Fruit fly (Drosophila melanogaster) whole organism, embryonic: ENCODE measurements around the gene Cp16.

Source experiments
- Bdp1 ChIP-seq: fragments of 200-800 bp; sonication (Bioruptor generic); optimal IDR thresholded peaks from 3 replicates; lab custom pipeline; 2016; ENCODE audit warnings: missing biosample characterization, missing genetic modification characterization
- CG10366 ChIP-seq: fragments of 200-800 bp; sonication (Bioruptor generic); IDR thresholded peaks from 2 replicates; pipeline ENCODE4 v1.3.6; 2022; ENCODE audit warnings: missing biosample characterization, missing genetic modification characterization
- CG11247 ChIP-seq: fragments of 200-800 bp; sonication (Bioruptor generic); IDR thresholded peaks from 2 replicates; pipeline ENCODE4 v1.3.6; 2022; ENCODE audit warnings: missing biosample characterization, missing genetic modification characterization
- CG12659 ChIP-seq: fragments of 200-800 bp; sonication (Bioruptor generic); optimal IDR thresholded peaks from 3 replicates; lab custom pipeline; 2017; ENCODE audit warnings: mild to moderate bottlenecking, missing biosample characterization, missing genetic modification reagents, missing genetic modification characterization
- CG13287 ChIP-seq: fragments of 200-800 bp; sonication (Bioruptor generic); IDR thresholded peaks from 2 replicates; pipeline ENCODE4 v1.3.6; 2022; ENCODE audit warnings: missing biosample characterization, missing genetic modification characterization; ENCODE audit not compliant: partially characterized antibody
- CG13296 ChIP-seq: fragments of 200-800 bp; sonication (Bioruptor generic); optimal IDR thresholded peaks from 3 replicates; lab custom pipeline; 2018; ENCODE audit warnings: missing biosample characterization, mild to moderate bottlenecking, missing genetic modification characterization
- CG14441 ChIP-seq: fragments of 200-800 bp; sonication (Bioruptor generic); IDR thresholded peaks from 2 replicates; pipeline ENCODE4 v1.3.6; 2022; ENCODE audit warnings: missing biosample characterization, missing genetic modification characterization
- CG15479 ChIP-seq: fragments of 200-800 bp; sonication (Bioruptor generic); optimal IDR thresholded peaks from 3 replicates; lab custom pipeline; 2019; ENCODE audit warnings: missing biosample characterization, mild to moderate bottlenecking, missing genetic modification characterization, moderate library complexity
- CG1603 ChIP-seq: fragments of 200-800 bp; sonication (Bioruptor generic); optimal IDR thresholded peaks from 2 replicates; lab custom pipeline; 2019; ENCODE audit warnings: missing biosample characterization, mild to moderate bottlenecking, missing genetic modification characterization, moderate library complexity
- CG17385 ChIP-seq: fragments of 200-800 bp; sonication (Bioruptor generic); optimal IDR thresholded peaks from 3 replicates; lab custom pipeline; 2018; ENCODE audit warnings: missing biosample characterization, mild to moderate bottlenecking, missing genetic modification characterization
- CG18011 ChIP-seq: fragments of 200-800 bp; sonication (Bioruptor generic); optimal IDR thresholded peaks from 2 replicates; lab custom pipeline; 2017; ENCODE audit warnings: missing biosample characterization, missing genetic modification characterization, mild to moderate bottlenecking, moderate library complexity, missing genotype
- CG1832 ChIP-seq: fragments of 200-800 bp; sonication (Bioruptor generic); optimal IDR thresholded peaks from 2 replicates; lab custom pipeline; 2017; ENCODE audit warnings: missing biosample characterization, mild to moderate bottlenecking, missing genetic modification characterization, inconsistent platforms
- CG18619 ChIP-seq: fragments of 200-800 bp; sonication (Bioruptor generic); optimal IDR thresholded peaks from 3 replicates; lab custom pipeline; 2017; ENCODE audit warnings: missing biosample characterization, mild to moderate bottlenecking, missing genetic modification characterization
- CG2120 ChIP-seq: fragments of 200-800 bp; sonication (Bioruptor generic); optimal IDR thresholded peaks from 3 replicates; lab custom pipeline; 2016; ENCODE audit warnings: missing biosample characterization, missing genetic modification characterization
- CG31388 ChIP-seq: fragments of 200-800 bp; sonication (Bioruptor generic); optimal IDR thresholded peaks from 2 replicates; lab custom pipeline; 2016; ENCODE audit warnings: missing biosample characterization, missing genetic modification characterization
- CG3281 ChIP-seq: fragments of 200-800 bp; sonication (Bioruptor generic); optimal IDR thresholded peaks from 3 replicates; lab custom pipeline; 2017; ENCODE audit warnings: missing biosample characterization, mild to moderate bottlenecking, missing genetic modification characterization
- CG42726 ChIP-seq: fragments of 200-800 bp; sonication (Bioruptor generic); IDR thresholded peaks from 2 replicates; pipeline ENCODE4 v1.3.6; 2022; ENCODE audit warnings: missing biosample characterization, missing genetic modification characterization; ENCODE audit not compliant: partially characterized antibody
- CG4424 ChIP-seq: fragments of 200-800 bp; sonication (Bioruptor generic); optimal IDR thresholded peaks from 3 replicates; lab custom pipeline; 2016; ENCODE audit warnings: missing biosample characterization, missing genetic modification characterization
- CG6689 ChIP-seq: fragments of 200-800 bp; sonication (Bioruptor generic); IDR thresholded peaks from 2 replicates; pipeline ENCODE4 v1.3.6; 2022; ENCODE audit warnings: missing biosample characterization, missing genetic modification characterization
- CG8388 ChIP-seq: fragments of 200-800 bp; sonication (Bioruptor generic); optimal IDR thresholded peaks from 2 replicates; lab custom pipeline; 2019; ENCODE audit warnings: missing biosample characterization, mild to moderate bottlenecking, missing genetic modification characterization, moderate library complexity
- CG8765 ChIP-seq: fragments of 200-800 bp; sonication (Bioruptor generic); IDR thresholded peaks from 2 replicates; pipeline ENCODE4 v1.3.6; 2022; ENCODE audit warnings: missing biosample characterization, missing genetic modification characterization
- CG9437 ChIP-seq: fragments of 200-800 bp; sonication (Bioruptor generic); optimal IDR thresholded peaks from 2 replicates; lab custom pipeline; 2018; ENCODE audit warnings: missing biosample characterization, mild to moderate bottlenecking, missing genetic modification characterization
- CG9609 ChIP-seq: fragments of 200-800 bp; sonication (Bioruptor generic); optimal IDR thresholded peaks from 3 replicates; lab custom pipeline; 2016; ENCODE audit warnings: missing biosample characterization, missing genetic modification characterization
- CG9817 ChIP-seq: fragments of 200-800 bp; sonication (Bioruptor generic); optimal IDR thresholded peaks from 2 replicates; lab custom pipeline; 2018; ENCODE audit warnings: missing biosample characterization, mild to moderate bottlenecking, missing genetic modification characterization, moderate library complexity
- Chrac-16 ChIP-seq: fragments of 200-800 bp; sonication (Bioruptor generic); optimal IDR thresholded peaks from 3 replicates; lab custom pipeline; 2016; ENCODE audit warnings: missing biosample characterization, missing genetic modification characterization
- Gug ChIP-seq: fragments of 200-800 bp; sonication (Bioruptor generic); IDR thresholded peaks from 4 replicates; pipeline ENCODE4 v1.3.6; 2022; ENCODE audit warnings: missing biosample characterization, missing genetic modification characterization
- Lhr ChIP-seq: fragments of 200-800 bp; sonication (Bioruptor generic); optimal IDR thresholded peaks from 3 replicates; lab custom pipeline; 2017; ENCODE audit warnings: mild to moderate bottlenecking, missing biosample characterization, missing genetic modification reagents, missing genetic modification characterization
- Lim3 ChIP-seq: fragments of 200-800 bp; sonication (Bioruptor generic); IDR thresholded peaks from 2 replicates; pipeline ENCODE4 v1.3.6; 2022; ENCODE audit warnings: missing biosample characterization, missing genetic modification characterization
- MBD-R2 ChIP-seq: fragments of 200-800 bp; sonication (Bioruptor generic); IDR thresholded peaks from 2 replicates; pipeline ENCODE4 v1.3.6; 2022; ENCODE audit warnings: missing biosample characterization, missing genetic modification characterization
- Mrtf ChIP-seq: fragments of 200-800 bp; sonication (Bioruptor generic); IDR thresholded peaks from 3 replicates; pipeline ENCODE4 v1.3.6; 2022; ENCODE audit warnings: missing biosample characterization, missing genetic modification characterization
- NK7.1 ChIP-seq: fragments of 200-800 bp; sonication (Bioruptor generic); optimal IDR thresholded peaks from 3 replicates; lab custom pipeline; 2016; ENCODE audit warnings: missing biosample characterization, missing genetic modification characterization
- Opbp ChIP-seq: fragments of 200-800 bp; sonication (Bioruptor generic); IDR thresholded peaks from 3 replicates; pipeline ENCODE4 v1.3.6; 2022; ENCODE audit warnings: missing biosample characterization, missing genetic modification characterization; ENCODE audit not compliant: partially characterized antibody
- Rfx ChIP-seq: fragments of 200-800 bp; sonication (Bioruptor generic); IDR thresholded peaks from 2 replicates; pipeline ENCODE4 v1.3.6; 2022; ENCODE audit warnings: missing biosample characterization, missing genetic modification characterization
- Taf1 ChIP-seq: fragments of 200-800 bp; sonication (Bioruptor generic); IDR thresholded peaks from 2 replicates; pipeline ENCODE4 v1.3.6; 2022; ENCODE audit warnings: missing biosample characterization, missing genetic modification characterization
- YL-1 ChIP-seq: fragments of 200-800 bp; sonication (Bioruptor generic); optimal IDR thresholded peaks from 3 replicates; lab custom pipeline; 2017; ENCODE audit warnings: missing biosample characterization, mild to moderate bottlenecking, missing genetic modification characterization
- ab ChIP-seq: fragments of 200-800 bp; sonication (Bioruptor generic); optimal IDR thresholded peaks from 2 replicates; lab custom pipeline; 2016; ENCODE audit warnings: missing biosample characterization, missing genetic modification characterization
- amos ChIP-seq: fragments of 200-800 bp; sonication (Bioruptor generic); IDR thresholded peaks from 2 replicates; pipeline ENCODE4 v1.3.6; 2022; ENCODE audit warnings: missing biosample characterization, missing genetic modification characterization; ENCODE audit not compliant: partially characterized antibody
- ara ChIP-seq: fragments of 200-800 bp; sonication (Bioruptor generic); IDR thresholded peaks from 2 replicates; pipeline ENCODE4 v1.3.6; 2022; ENCODE audit warnings: missing biosample characterization, missing genetic modification characterization
- dati ChIP-seq: fragments of 200-800 bp; sonication (Bioruptor generic); IDR thresholded peaks from 2 replicates; pipeline ENCODE4 v1.3.6; 2022; ENCODE audit warnings: missing biosample characterization, missing genetic modification characterization
- dimm ChIP-seq: fragments of 200-800 bp; sonication (Bioruptor generic); IDR thresholded peaks from 2 replicates; pipeline ENCODE4 v1.3.6; 2022; ENCODE audit warnings: missing biosample characterization, missing genetic modification characterization
- emc ChIP-seq: fragments of 200-800 bp; sonication (Bioruptor generic); optimal IDR thresholded peaks from 2 replicates; lab custom pipeline; 2016; ENCODE audit warnings: missing biosample characterization, missing genetic modification characterization
- ewg ChIP-seq: fragments of 200-800 bp; sonication (Bioruptor generic); optimal IDR thresholded peaks from 3 replicates; lab custom pipeline; 2017; ENCODE audit warnings: mild to moderate bottlenecking, missing biosample characterization, missing genetic modification reagents, missing genetic modification characterization
- lbe ChIP-seq: fragments of 200-800 bp; sonication (Bioruptor generic); optimal IDR thresholded peaks from 2 replicates; lab custom pipeline; 2016; ENCODE audit warnings: missing biosample characterization, mild to moderate bottlenecking, missing genetic modification characterization
- pfk ChIP-seq: fragments of 200-800 bp; sonication (Bioruptor generic); optimal IDR thresholded peaks from 2 replicates; lab custom pipeline; 2018; ENCODE audit warnings: missing biosample characterization, mild to moderate bottlenecking, missing genetic modification characterization, moderate library complexity
- ranshi ChIP-seq: fragments of 200-800 bp; sonication (Bioruptor generic); IDR thresholded peaks from 2 replicates; pipeline ENCODE4 v1.3.6; 2022; ENCODE audit warnings: missing biosample characterization, missing genetic modification characterization
- sob ChIP-seq: fragments of 200-800 bp; sonication (Bioruptor generic); IDR thresholded peaks from 2 replicates; pipeline ENCODE4 v1.3.6; 2022; ENCODE audit warnings: missing biosample characterization, missing genetic modification characterization
- ssp ChIP-seq: fragments of 200-800 bp; sonication (Bioruptor generic); IDR thresholded peaks from 2 replicates; pipeline ENCODE4 v1.3.6; 2022; ENCODE audit warnings: missing biosample characterization, missing genetic modification characterization
- stc ChIP-seq: fragments of 200-800 bp; sonication (Bioruptor generic); IDR thresholded peaks from 2 replicates; pipeline ENCODE4 v1.3.6; 2022; ENCODE audit warnings: missing biosample characterization, missing genetic modification characterization
- unpg ChIP-seq: fragments of 200-800 bp; sonication (Bioruptor generic); optimal IDR thresholded peaks from 3 replicates; lab custom pipeline; 2018; ENCODE audit warnings: missing biosample characterization, mild to moderate bottlenecking, missing genetic modification characterization, moderate library complexity
- zfh1 ChIP-seq: fragments of 200-800 bp; sonication (Bioruptor generic); IDR thresholded peaks from 3 replicates; pipeline ENCODE4 v1.3.6; 2022; ENCODE audit warnings: missing biosample characterization, missing genetic modification characterization

Gene Cp16

dm6 chr3L:8700643-8701208 is 31.0 kb upstream of the Cp16 start (continued):
- TF ChIP-seq CG18011 (GFP tag; lab: Kevin White, UChicago): peak; percentile 60
- TF ChIP-seq ranshi (GFP tag; lab: Robert Waterston, UW): peak; percentile 64; the same call in 1 of the 2 replicates
- TF ChIP-seq CG6689: peak; percentile 76
- peak; percentile 36 for TF ChIP-seq ab (GFP tag; lab: Kevin White, UChicago)
- TF ChIP-seq CG42726 (GFP tag; lab: Robert Waterston, UW): no peak
- TF ChIP-seq ewg (GFP tag; lab: Kevin White, UChicago): peak; percentile 57
- peak; percentile 71 for TF ChIP-seq CG13296 (GFP tag; lab: Kevin White, UChicago)
- no peak for TF ChIP-seq amos
- TF ChIP-seq lbe (GFP tag; lab: Kevin White, UChicago): no peak
- no peak for TF ChIP-seq pfk (GFP tag; lab: Kevin White, UChicago)
- TF ChIP-seq CG8388 (GFP tag; lab: Kevin White, UChicago): peak; percentile 74
- TF ChIP-seq CG10366 (GFP tag; lab: Robert Waterston, UW): peak; percentile 77
- no peak for TF ChIP-seq dati
- peak; percentile 82 for TF ChIP-seq CG9609
- no peak for TF ChIP-seq CG15479 (GFP tag; lab: Kevin White, UChicago)
- TF ChIP-seq CG4424: peak; percentile 78
- TF ChIP-seq ssp: peak; percentile 61
- TF ChIP-seq CG1603 (tag; lab: Kevin White, UChicago): peak; percentile 83
- TF ChIP-seq emc (GFP tag; lab: Kevin White, UChicago): peak; percentile 66
- TF ChIP-seq zfh1 (GFP tag; lab: Robert Waterston, UW): peak; percentile 68; the same call in 2 of the 3 replicates
- peak; percentile 61; the same call in 1 of the 2 replicates for TF ChIP-seq Taf1 (GFP tag; lab: Robert Waterston, UW)
- peak; percentile 74 for TF ChIP-seq CG9817 (tag; lab: Kevin White, UChicago)
- peak; percentile 55 for TF ChIP-seq MBD-R2 (GFP tag; lab: Robert Waterston, UW)
- TF ChIP-seq CG1832 (GFP tag; lab: Kevin White, UChicago): no peak
- TF ChIP-seq Lhr: peak; percentile 33
- TF ChIP-seq CG31388 (GFP tag; lab: Kevin White, UChicago): peak; percentile 13
- TF ChIP-seq Chrac-16 (GFP tag; lab: Kevin White, UChicago): peak; percentile 80
- peak; percentile 49 for TF ChIP-seq NK7.1
- TF ChIP-seq Lim3 (GFP tag; lab: Robert Waterston, UW): no peak; the same call in 1 of the 2 replicates
- TF ChIP-seq dimm: peak; percentile 37; the same call in 1 of the 2 replicates
- TF ChIP-seq CG18619 (GFP tag; lab: Kevin White, UChicago): peak; percentile 80
- no peak for TF ChIP-seq CG8765 (GFP tag; lab: Robert Waterston, UW)
- TF ChIP-seq CG17385 (GFP tag; lab: Kevin White, UChicago): peak; percentile 81
- TF ChIP-seq YL-1 (GFP tag; lab: Kevin White, UChicago): peak; percentile 11
- peak; percentile 62; the same call in 1 of the 2 replicates for TF ChIP-seq CG11247 (GFP tag; lab: Robert Waterston, UW)
- TF ChIP-seq stc (GFP tag; lab: Robert Waterston, UW): peak; percentile 65
- no peak for TF ChIP-seq CG13287 (GFP tag; lab: Robert Waterston, UW)
- peak; percentile 84 for TF ChIP-seq Rfx (GFP tag; lab: Robert Waterston, UW)
- peak; percentile 93 for TF ChIP-seq CG2120
- no peak; the same call in 1 of the 2 replicates for TF ChIP-seq ara
- peak; percentile 89 for TF ChIP-seq CG12659 (GFP tag; lab: Kevin White, UChicago)
- TF ChIP-seq sob: no peak; the same call in none of the 2 replicates
- TF ChIP-seq Opbp: no peak
- peak; percentile 60; the same call in 1 of the 3 replicates for TF ChIP-seq Mrtf
- TF ChIP-seq CG3281 (GFP tag; lab: Kevin White, UChicago): peak; percentile 82
- peak; percentile 77 for TF ChIP-seq CG9437 (GFP tag; lab: Kevin White, UChicago)
- peak; percentile 65 for TF ChIP-seq Bdp1
- peak; percentile 78 for TF ChIP-seq CG14441 (GFP tag; lab: Robert Waterston, UW)
- peak; percentile 83 for TF ChIP-seq unpg (GFP tag; lab: Kevin White, UChicago)
- peak; percentile 64; the same call in 2 of the 4 replicates for TF ChIP-seq Gug
